Worm (Caenorhabditis elegans) whole organism, L2 larva: ENCODE measurements around the gene ham-1.

ENCODE experiments used
- ZK546.5 ChIP-seq: sonication (generic microtip); optimal IDR thresholded peaks from 2 replicates; lab custom pipeline; 2017; ENCODE audit warnings: missing biosample characterization, missing genetic modification characterization
- ama-1 ChIP-seq: fragments of 150-350 bp; optimal IDR thresholded peaks from 2 replicates; lab custom pipeline; 2018; ENCODE audit warnings: inconsistent platforms
- elt-3 ChIP-seq: sonication (generic microtip); optimal IDR thresholded peaks from 2 replicates; lab custom pipeline; 2017; ENCODE audit warnings: missing biosample characterization, missing genetic modification characterization
- mbf-1 ChIP-seq: sonication (generic microtip); optimal IDR thresholded peaks from 2 replicates; lab custom pipeline; 2017; ENCODE audit warnings: missing biosample characterization, missing genetic modification characterization
- nhr-25 ChIP-seq: fragments of 150-350 bp; sonication (generic microtip); optimal IDR thresholded peaks from 3 replicates; lab custom pipeline; 2014; ENCODE audit warnings: missing biosample characterization, missing genetic modification characterization
- nhr-77 ChIP-seq: fragments of 150-350 bp; optimal IDR thresholded peaks from 2 replicates; lab custom pipeline; 2014; ENCODE audit warnings: missing biosample characterization, missing genetic modification characterization
- skn-1 ChIP-seq: sonication (generic microtip); optimal IDR thresholded peaks from 2 replicates; lab custom pipeline; 2017; ENCODE audit warnings: missing biosample characterization, missing genetic modification characterization
- snpc-4 ChIP-seq: fragments of 150-350 bp; optimal IDR thresholded peaks from 2 replicates; lab custom pipeline; 2014; ENCODE audit warnings: missing biosample characterization, missing genetic modification characterization
- unc-55 ChIP-seq: fragments of 150-350 bp; sonication (generic microtip); optimal IDR thresholded peaks from 3 replicates; lab custom pipeline; 2014; ENCODE audit warnings: missing biosample characterization, missing genetic modification reagents, missing genetic modification characterization
- zag-1 ChIP-seq: fragments of 150-350 bp; optimal IDR thresholded peaks from 2 replicates; lab custom pipeline; 2014; ENCODE audit warnings: missing biosample characterization, missing genetic modification characterization

DNA sequence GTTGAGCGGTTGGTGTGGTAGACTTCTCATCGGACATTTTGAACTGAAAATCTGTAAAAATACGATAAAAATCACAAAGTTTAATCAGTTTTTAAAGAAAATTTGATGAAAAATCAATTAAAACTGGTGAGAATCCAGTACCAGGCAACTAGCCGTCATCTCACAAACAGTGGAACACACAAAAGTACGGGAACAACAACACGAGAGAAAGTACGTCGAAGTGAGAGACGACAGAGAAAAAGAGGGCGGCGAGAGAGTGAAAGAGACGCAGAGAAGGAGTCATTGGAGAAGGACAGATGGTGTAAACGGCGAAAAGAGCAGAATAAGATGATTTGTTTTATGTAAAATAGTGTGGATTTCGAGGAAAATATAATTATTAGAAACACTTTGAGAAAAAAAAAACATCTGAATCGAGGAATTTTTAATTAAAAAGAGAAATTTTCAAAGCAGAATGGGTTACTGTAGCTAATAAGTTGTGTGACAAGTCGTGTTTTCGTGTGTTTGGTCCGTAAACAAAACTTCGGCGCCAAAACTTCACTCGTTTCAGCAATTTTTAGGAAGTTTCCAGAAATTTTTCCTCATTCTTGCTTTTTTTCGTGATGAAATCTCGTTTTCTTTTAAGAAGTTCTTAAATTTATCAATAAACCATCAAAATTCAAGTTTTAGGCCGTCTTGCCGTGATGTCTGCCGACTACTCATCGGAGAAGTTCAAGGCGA, 25.4 kb downstream of the ham-1 start, which contains the start of the genes hsb-1 and let-99:
- TF ChIP-seq ama-1 (lab: Kevin White, UChicago) = no peak
- no peak for TF ChIP-seq unc-55
- no peak for TF ChIP-seq nhr-25 (tag; lab: Kevin White, UChicago)
- no peak for TF ChIP-seq mbf-1
- TF ChIP-seq zag-1 (tag; lab: Kevin White, UChicago) = no peak
- TF ChIP-seq ZK546.5 (tag; lab: Kevin White, UChicago) = no peak
- no peak for TF ChIP-seq snpc-4 (tag; lab: Kevin White, UChicago)
- no peak for TF ChIP-seq nhr-77 (tag; lab: Kevin White, UChicago)
- TF ChIP-seq elt-3 (tag; lab: Kevin White, UChicago) = no peak
- TF ChIP-seq skn-1 (tag; lab: Kevin White, UChicago) = no peak
